Worm (Caenorhabditis elegans): Measurements from ENCODE around the gene nhr-258.

DNA sequence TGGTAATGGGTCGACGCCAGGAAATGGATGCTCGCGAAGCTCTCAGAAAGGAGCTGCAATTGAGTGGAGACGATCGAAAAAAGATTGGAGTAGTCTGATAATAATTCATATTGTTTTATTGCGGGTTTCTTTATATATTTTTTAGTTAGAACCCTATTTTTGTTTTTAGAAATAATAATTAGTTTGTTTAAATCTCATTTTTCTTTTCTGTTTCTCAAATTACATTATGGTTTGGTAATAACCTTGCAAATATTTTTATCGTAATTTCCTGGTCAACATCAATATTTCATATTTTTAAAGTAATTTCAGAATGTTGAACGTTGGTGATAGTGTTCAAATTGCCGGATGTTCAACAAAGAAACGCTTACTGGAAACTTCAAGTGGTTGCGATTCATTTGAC lies 28.0 kb upstream of the nhr-258 start, which contains the start of gene elpc-4:
- TF ChIP-seq med-1 (GFP tag; optimal IDR thresholded peaks at IDR 0.05; ENCODE audit: insufficient read depth) = no peak
- no peak for TF ChIP-seq flt-1 (GFP tag; IDR thresholded peaks at IDR 0.05)
- no peak for TF ChIP-seq T22C8.4 (GFP tag; IDR thresholded peaks at IDR 0.05)
- TF ChIP-seq tab-1 (GFP tag; IDR thresholded peaks at IDR 0.05) = no peak
